Fruit fly (Drosophila melanogaster) whole organism, embryonic: ENCODE data around the gene CG10996.

Source experiments
- CG14667 ChIP-seq: fragments of 200-800 bp; sonication (Bioruptor generic); IDR thresholded peaks from 2 replicates; pipeline ENCODE4 v1.3.6; 2022; ENCODE audit warnings: missing biosample characterization, missing genetic modification characterization
- CG7786 ChIP-seq: fragments of 200-800 bp; sonication (Bioruptor generic); optimal IDR thresholded peaks from 2 replicates; lab custom pipeline; 2016; ENCODE audit warnings: missing biosample characterization, missing genetic modification characterization
- CG8924 ChIP-seq: fragments of 200-800 bp; optimal IDR thresholded peaks from 3 replicates; lab custom pipeline; 2019; ENCODE audit warnings: missing biosample characterization, mild to moderate bottlenecking, missing genetic modification characterization, moderate library complexity
- Dp ChIP-seq: fragments of 200-800 bp; sonication (Bioruptor generic); optimal IDR thresholded peaks from 2 replicates; lab custom pipeline; 2018; ENCODE audit warnings: missing biosample characterization, mild to moderate bottlenecking, missing genetic modification characterization, moderate library complexity
- Nf-YA ChIP-seq: fragments of 200-800 bp; sonication (Bioruptor generic); IDR thresholded peaks from 2 replicates; pipeline ENCODE4 v1.3.6; 2022; ENCODE audit warnings: missing biosample characterization, missing genetic modification characterization
- Side ChIP-seq: fragments of 200-800 bp; sonication (Bioruptor generic); optimal IDR thresholded peaks from 2 replicates; lab custom pipeline; 2016; ENCODE audit warnings: missing biosample characterization, missing genetic modification characterization
- Sry-δ ChIP-seq: fragments of 200-800 bp; sonication (Bioruptor generic); optimal IDR thresholded peaks from 2 replicates; lab custom pipeline; 2016; ENCODE audit warnings: missing biosample characterization, missing genetic modification characterization
- cas ChIP-seq: fragments of 200-800 bp; sonication (Bioruptor generic); IDR thresholded peaks from 2 replicates; pipeline ENCODE4 v1.3.6; 2022; ENCODE audit warnings: missing biosample characterization, missing genetic modification characterization
- fru ChIP-seq: fragments of >200 bp; optimal IDR thresholded peaks from 2 replicates; lab custom pipeline; 2017
- kay ChIP-seq: fragments of 200-800 bp; sonication (Bioruptor generic); optimal IDR thresholded peaks from 2 replicates; lab custom pipeline; 2016; ENCODE audit warnings: missing biosample characterization, missing genetic modification characterization
- p53 ChIP-seq: fragments of 200-800 bp; sonication (Bioruptor generic); optimal IDR thresholded peaks from 2 replicates; lab custom pipeline; 2016; ENCODE audit warnings: missing biosample characterization, missing genetic modification characterization
- pb ChIP-seq: fragments of 200-800 bp; sonication (Bioruptor generic); optimal IDR thresholded peaks from 3 replicates; lab custom pipeline; 2016; ENCODE audit warnings: missing biosample characterization, missing genetic modification characterization
- tll ChIP-seq, 2 experiments: fragments of 200-800 bp in 1 of 2; fragments of >200 bp in 1 of 2; sonication (Bioruptor generic) in 1 of 2; optimal IDR thresholded peaks; 2 replicates each; lab custom pipeline; 2017 to 2019; ENCODE audit warnings: missing biosample characterization in 2 of 2, missing genetic modification characterization in 2 of 2, mild to moderate bottlenecking in 1 of 2, moderate library complexity in 1 of 2

dm6 chrX:13779696-13780095 is 17.7 kb downstream of the CG10996 start:
- TF ChIP-seq p53 (GFP tag; lab: Kevin White, UChicago) (no peak), Sry-δ (GFP tag; lab: Kevin White, UChicago) (no peak), kay (GFP tag; lab: Kevin White, UChicago) (no peak), cas (GFP tag; lab: Robert Waterston, UW) (no peak), CG8924 (tag; lab: Kevin White, UChicago) (no peak), Dp (GFP tag; lab: Kevin White, UChicago) (no peak), CG14667 (no peak), CG7786 (GFP tag; lab: Kevin White, UChicago) (no peak), Nf-YA (GFP tag; lab: Robert Waterston, UW) (no peak), Side (GFP tag; lab: Kevin White, UChicago) (no peak), pb (GFP tag; lab: Kevin White, UChicago) (no peak), tll (GFP tag; optimal IDR thresholded peaks at IDR 0.05; lab: Kevin White, UChicago) (no peak), fru (lab: Kevin White, UChicago) (no peak)
